Fruit fly (Drosophila melanogaster): Measurements from ENCODE around the gene apolpp.

Gene apolpp

dm6 chr4:1031687-1032140 lies 29.1 kb upstream of the apolpp start, which contains the start of gene CG11076 (continued):
- peak; percentile 10 for TF ChIP-seq CG3032 (tag; optimal IDR thresholded peaks at IDR 0.05)
- TF ChIP-seq esn (GFP tag; optimal IDR thresholded peaks at IDR 0.05): peak; percentile 50
- no peak for TF ChIP-seq CG8119 (GFP tag; IDR thresholded peaks at IDR 0.05)
- TF ChIP-seq Hr4 (GFP tag; optimal IDR thresholded peaks at IDR 0.05): no peak
- no peak for TF ChIP-seq CG1621 (tag; optimal IDR thresholded peaks at IDR 0.05)
- no peak for TF ChIP-seq Eip93F (GFP tag; optimal IDR thresholded peaks at IDR 0.05)
- TF ChIP-seq CG11294 (GFP tag; IDR thresholded peaks at IDR 0.05): no peak
- TF ChIP-seq fd85E (GFP tag; optimal IDR thresholded peaks at IDR 0.05): no peak
- no peak for TF ChIP-seq salr (GFP tag; optimal IDR thresholded peaks at IDR 0.05)
- TF ChIP-seq Smox (GFP tag; optimal IDR thresholded peaks at IDR 0.05): peak; percentile 28
- no peak for TF ChIP-seq Hr39 (GFP tag; optimal IDR thresholded peaks at IDR 0.05)
- no peak for TF ChIP-seq Hr38 (GFP tag; optimal IDR thresholded peaks at IDR 0.05)
- TF ChIP-seq Sox15 (GFP tag; optimal IDR thresholded peaks at IDR 0.05): no peak
- TF ChIP-seq CG15336 (GFP tag; IDR thresholded peaks at IDR 0.05): no peak
- TF ChIP-seq Ets96B (tag; optimal IDR thresholded peaks at IDR 0.05): peak; percentile 18
- no peak for TF ChIP-seq ss (GFP tag; optimal IDR thresholded peaks at IDR 0.05)
- peak; percentile 64 for TF ChIP-seq Sox14 (GFP tag; optimal IDR thresholded peaks at IDR 0.05)
- TF ChIP-seq dac (GFP tag; optimal IDR thresholded peaks at IDR 0.05): no peak
- no peak for TF ChIP-seq CG16779 (tag; optimal IDR thresholded peaks at IDR 0.05)
- no peak for TF ChIP-seq CG9139 (GFP tag; optimal IDR thresholded peaks at IDR 0.05)
- TF ChIP-seq CG3919 (GFP tag; optimal IDR thresholded peaks at IDR 0.05): no peak
- no peak for TF ChIP-seq fkh (GFP tag; optimal IDR thresholded peaks at IDR 0.05)
- no peak for TF ChIP-seq CG6163 (GFP tag; IDR thresholded peaks at IDR 0.05)
- TF ChIP-seq CG6276 (GFP tag; optimal IDR thresholded peaks at IDR 0.05): no peak
- no peak for TF ChIP-seq CG11902 (GFP tag; optimal IDR thresholded peaks at IDR 0.05)
- no peak for TF ChIP-seq CG4318 (GFP tag; optimal IDR thresholded peaks at IDR 0.05)

- TF ChIP-seq CG4318 (GFP tag; optimal IDR thresholded peaks at IDR 0.05) (no peak), Blimp-1 (GFP tag; optimal IDR thresholded peaks at IDR 0.05) (no peak), acj6 (GFP tag; optimal IDR thresholded peaks at IDR 0.05) (no peak), CG1621 (tag; optimal IDR thresholded peaks at IDR 0.05) (no peak), CG8632 (GFP tag; optimal IDR thresholded peaks at IDR 0.05) (no peak), CG8319 (GFP tag; optimal IDR thresholded peaks at IDR 0.05) (no peak), Sox14 (GFP tag; optimal IDR thresholded peaks at IDR 0.05) (no peak), Sox15 (GFP tag; optimal IDR thresholded peaks at IDR 0.05) (no peak)
These were observed 28.0 kb upstream of the apolpp start for dm6 chr4:1032610-1033297.

dm6 chr4:1050422-1050821 lies 10.3 kb upstream of the apolpp start:
- TF ChIP-seq topi (GFP tag; optimal IDR thresholded peaks at IDR 0.05) (no peak), fd85E (GFP tag; optimal IDR thresholded peaks at IDR 0.05) (no peak)

DNA sequence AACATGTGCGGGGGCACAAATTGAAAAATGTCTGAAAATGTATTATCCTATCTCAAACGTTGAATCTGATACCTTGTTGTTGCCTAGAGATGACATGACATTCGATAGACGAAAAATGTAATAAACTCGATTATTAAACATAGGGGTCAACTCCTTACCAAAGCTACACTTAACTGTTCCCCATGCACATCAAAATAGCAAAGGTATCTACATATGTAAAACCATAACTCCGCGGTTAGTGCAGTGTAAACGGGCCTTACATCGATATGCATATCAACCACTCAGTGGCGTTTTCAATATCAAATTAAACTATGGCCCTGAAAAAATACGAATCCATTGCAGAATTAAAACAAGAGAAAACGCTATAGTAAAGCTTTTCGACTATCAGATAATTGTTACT lies 9.5 kb upstream of the apolpp start:
- no peak for TF ChIP-seq CG11294 (GFP tag; IDR thresholded peaks at IDR 0.05)
- no peak for TF ChIP-seq CG10669 (GFP tag; optimal IDR thresholded peaks at IDR 0.05)
- TF ChIP-seq OdsH (GFP tag; optimal IDR thresholded peaks at IDR 0.05): peak; percentile 8
- TF ChIP-seq CG3032 (tag; optimal IDR thresholded peaks at IDR 0.05): peak; percentile 38

- no peak for TF ChIP-seq Hr38 (GFP tag; optimal IDR thresholded peaks at IDR 0.05)
- TF ChIP-seq dac (GFP tag; optimal IDR thresholded peaks at IDR 0.05): no peak
- peak; percentile 44 for TF ChIP-seq CG10631 (GFP tag; optimal IDR thresholded peaks at IDR 0.05)
- peak; percentile 1 for TF ChIP-seq Sox102F (GFP tag; optimal IDR thresholded peaks at IDR 0.05)
- no peak for TF ChIP-seq cyc (GFP tag; optimal IDR thresholded peaks at IDR 0.05)
- peak; percentile 17 for TF ChIP-seq Eip75B (GFP tag; optimal IDR thresholded peaks at IDR 0.05)
- peak; percentile 33 for TF ChIP-seq pdm3 (GFP tag; optimal IDR thresholded peaks at IDR 0.05)
- TF ChIP-seq acj6 (GFP tag; optimal IDR thresholded peaks at IDR 0.05): peak; percentile 36
- TF ChIP-seq spab (GFP tag; optimal IDR thresholded peaks at IDR 0.05): no peak
- TF ChIP-seq Sox15 (GFP tag; optimal IDR thresholded peaks at IDR 0.05): no peak
- TF ChIP-seq ss (GFP tag; optimal IDR thresholded peaks at IDR 0.05): no peak
- no peak for TF ChIP-seq CG6276 (GFP tag; optimal IDR thresholded peaks at IDR 0.05)
- peak; percentile 35 for TF ChIP-seq Hr4 (GFP tag; optimal IDR thresholded peaks at IDR 0.05)
- no peak for TF ChIP-seq net (GFP tag; optimal IDR thresholded peaks at IDR 0.05)
- TF ChIP-seq CG6808 (GFP tag; optimal IDR thresholded peaks at IDR 0.05): no peak
- peak; percentile 83 for TF ChIP-seq Eip78C (GFP tag)
- TF ChIP-seq eg (GFP tag; IDR thresholded peaks at IDR 0.05): no peak
These were observed 7.1 kb upstream of the apolpp start, which contains the start of gene CaMKII for dm6 chr4:1053653-1054163. Gene CaMKII (minus strand): TSS chr4:1053703.

Data from whole organism, prepupa.